Worm (Caenorhabditis elegans): ENCODE measurements around the gene srsx-15.

The srsx-15 gene

DNA sequence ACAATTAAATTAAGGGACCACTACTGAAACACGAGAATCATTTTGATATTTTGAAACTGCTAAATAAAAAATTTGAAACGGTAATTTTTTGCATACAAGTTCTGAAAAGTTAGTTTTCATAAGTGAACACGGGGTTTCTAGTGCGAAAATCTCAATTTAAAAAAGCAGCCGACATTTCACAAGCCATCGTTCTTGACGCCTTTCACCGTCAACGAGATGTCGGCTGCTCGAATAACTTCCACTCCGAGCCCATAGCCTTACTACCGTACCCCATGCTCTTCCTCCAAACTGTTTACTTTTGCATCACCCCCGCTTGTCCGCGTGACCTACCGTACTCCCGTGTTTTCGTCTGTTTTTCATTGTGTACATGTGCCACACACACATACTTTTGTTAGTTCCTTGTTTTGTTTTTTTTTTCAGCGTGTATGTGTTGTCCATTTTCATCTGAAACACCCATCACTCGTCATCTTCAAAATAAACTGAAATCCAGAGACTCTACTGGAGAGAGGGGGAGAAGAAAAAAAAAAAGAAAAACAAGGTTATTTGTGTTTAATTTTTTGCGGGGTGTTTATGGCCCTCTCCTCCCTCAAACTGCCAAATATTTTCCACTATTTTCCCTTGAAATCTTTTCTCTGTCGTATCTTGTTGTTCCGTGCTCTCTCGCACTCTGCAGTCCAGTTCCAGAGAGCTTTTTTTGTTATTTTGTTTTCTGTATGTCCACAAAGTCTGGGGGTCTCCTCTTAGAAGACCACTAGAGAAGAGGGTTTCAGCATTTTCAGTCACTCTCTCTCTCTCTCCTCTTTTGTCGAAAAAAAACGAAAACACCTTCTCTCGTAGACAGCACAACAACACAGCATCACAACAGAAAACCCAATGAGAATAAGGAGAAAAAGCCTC is 35.4 kb downstream of the srsx-15 start:
- TF ChIP-seq eor-1 (tag; optimal IDR thresholded peaks at IDR 0.05) (no peak), aly-2 (tag; optimal IDR thresholded peaks at IDR 0.05) (no peak), unc-39 (tag; optimal IDR thresholded peaks at IDR 0.05) (no peak), nhr-237 (tag; optimal IDR thresholded peaks at IDR 0.05) (no peak), nhr-43 (tag; optimal IDR thresholded peaks at IDR 0.05; ENCODE audit: poor library complexity, severe bottlenecking) (no peak), pha-4 (tag; optimal IDR thresholded peaks at IDR 0.05) (peak; percentile 91), lin-15B (tag; optimal IDR thresholded peaks at IDR 0.05) (no peak)

DNA sequence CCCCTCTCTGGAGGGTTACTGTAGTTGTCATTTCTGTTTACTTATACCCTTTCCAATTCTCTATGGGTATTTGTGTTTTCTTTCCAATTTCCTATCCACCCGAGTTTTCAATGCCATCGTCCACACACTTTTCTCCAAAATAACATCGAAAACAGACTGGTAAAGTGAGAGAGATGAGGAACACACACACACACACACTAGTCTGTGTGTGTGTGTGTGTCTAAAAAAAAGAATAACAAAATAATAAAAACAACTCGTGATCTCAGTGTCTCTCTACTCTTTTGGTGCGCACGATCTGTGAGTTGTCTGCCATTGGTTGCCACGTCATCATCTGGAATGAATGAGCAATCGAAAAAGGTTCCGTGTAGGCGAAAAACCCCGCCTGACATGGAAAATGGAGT is 37.3 kb downstream of the srsx-15 start:
- TF ChIP-seq nhr-76 (tag; optimal IDR thresholded peaks at IDR 0.05) = no peak
- TF ChIP-seq ceh-28 (tag; optimal IDR thresholded peaks at IDR 0.05) = no peak
- TF ChIP-seq pha-4 (tag; optimal IDR thresholded peaks at IDR 0.05) = peak; percentile 66
- TF ChIP-seq lin-15B (tag; optimal IDR thresholded peaks at IDR 0.05) = no peak
- TF ChIP-seq nfya-1 (tag; optimal IDR thresholded peaks at IDR 0.05; ENCODE audit: insufficient read depth) = peak; percentile 3
- no peak for TF ChIP-seq elt-3 (tag; optimal IDR thresholded peaks at IDR 0.05)
- TF ChIP-seq nhr-77 (tag; optimal IDR thresholded peaks at IDR 0.05) = no peak
- no peak for TF ChIP-seq lin-39 (tag; optimal IDR thresholded peaks at IDR 0.05)
- TF ChIP-seq ZK546.5 (tag; optimal IDR thresholded peaks at IDR 0.05) = no peak
- no peak for TF ChIP-seq egl-5 (tag; optimal IDR thresholded peaks at IDR 0.05)
- no peak for TF ChIP-seq jun-1 (tag; optimal IDR thresholded peaks at IDR 0.05)
- TF ChIP-seq mml-1 (tag; optimal IDR thresholded peaks at IDR 0.05) = no peak
- no peak for TF ChIP-seq nhr-11 (tag; optimal IDR thresholded peaks at IDR 0.05)
- no peak for TF ChIP-seq pqm-1 (tag; optimal IDR thresholded peaks at IDR 0.05)
- no peak for TF ChIP-seq egl-27 (tag; optimal IDR thresholded peaks at IDR 0.05)
- no peak for TF ChIP-seq fkh-10 (GFP tag; optimal IDR thresholded peaks at IDR 0.05)

DNA sequence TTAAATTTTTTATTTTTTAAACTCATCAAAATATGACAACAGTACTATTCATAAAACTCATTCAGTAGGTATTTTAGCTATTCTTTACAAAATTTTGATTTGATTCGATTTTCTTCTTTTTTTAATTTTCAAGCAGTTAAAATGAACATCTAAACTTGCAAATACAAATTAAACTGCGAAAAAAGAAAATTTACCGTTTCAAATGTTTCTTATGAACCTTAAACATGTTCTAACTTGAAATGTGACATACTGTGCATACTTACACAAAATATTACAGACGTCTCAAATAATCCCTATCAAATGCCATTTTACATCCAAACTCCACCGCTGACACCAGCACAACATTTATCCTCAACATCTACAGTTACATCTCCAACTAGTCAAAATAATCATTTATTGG is 39.2 kb downstream of the srsx-15 start, which contains the start of gene fkh-7:
TSS of gene fkh-7 (plus strand) at position 301 of the 400 bp plus-strand sequence.
- no peak for TF ChIP-seq mdl-1 (tag; optimal IDR thresholded peaks at IDR 0.05)

DNA sequence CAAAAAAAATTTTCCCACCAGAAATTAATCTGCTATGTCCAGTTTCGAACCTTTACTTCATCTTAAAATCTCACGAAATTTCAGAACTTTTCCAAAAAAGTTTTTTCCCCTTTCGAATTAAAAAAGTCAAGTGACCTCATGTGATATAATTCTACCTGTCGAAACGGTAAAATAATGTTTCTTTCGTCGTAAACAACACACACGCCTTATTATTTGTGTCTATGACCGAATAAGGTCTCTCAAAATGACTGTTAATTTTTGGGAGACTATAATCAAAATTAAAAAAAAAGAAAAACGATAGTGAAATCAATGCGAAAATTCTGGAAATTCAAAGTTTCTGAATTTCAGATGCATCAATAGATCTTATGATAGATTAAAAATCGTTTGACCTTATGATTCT is 40.4 kb downstream of the srsx-15 start:
- TF ChIP-seq fos-1 (tag; optimal IDR thresholded peaks at IDR 0.05) = no peak
- TF ChIP-seq nhr-28 (tag; optimal IDR thresholded peaks at IDR 0.05) = no peak
- TF ChIP-seq nhr-43 (tag; optimal IDR thresholded peaks at IDR 0.05; ENCODE audit: poor library complexity, severe bottlenecking) = no peak

- TF ChIP-seq aly-2 (tag; optimal IDR thresholded peaks at IDR 0.05) = no peak
- TF ChIP-seq nfya-1 (tag; optimal IDR thresholded peaks at IDR 0.05; ENCODE audit: insufficient read depth) = peak; percentile 96
- TF ChIP-seq sea-2 (GFP tag; optimal IDR thresholded peaks at IDR 0.05) = no peak
- TF ChIP-seq fos-1 (tag; optimal IDR thresholded peaks at IDR 0.05) = no peak
- no peak for TF ChIP-seq ztf-11 (tag; optimal IDR thresholded peaks at IDR 0.05)
- TF ChIP-seq skn-1 (tag; optimal IDR thresholded peaks at IDR 0.05) = no peak
Observed at ce11 chrIV:5582760-5583159, 40.9 kb downstream of the srsx-15 start.

DNA sequence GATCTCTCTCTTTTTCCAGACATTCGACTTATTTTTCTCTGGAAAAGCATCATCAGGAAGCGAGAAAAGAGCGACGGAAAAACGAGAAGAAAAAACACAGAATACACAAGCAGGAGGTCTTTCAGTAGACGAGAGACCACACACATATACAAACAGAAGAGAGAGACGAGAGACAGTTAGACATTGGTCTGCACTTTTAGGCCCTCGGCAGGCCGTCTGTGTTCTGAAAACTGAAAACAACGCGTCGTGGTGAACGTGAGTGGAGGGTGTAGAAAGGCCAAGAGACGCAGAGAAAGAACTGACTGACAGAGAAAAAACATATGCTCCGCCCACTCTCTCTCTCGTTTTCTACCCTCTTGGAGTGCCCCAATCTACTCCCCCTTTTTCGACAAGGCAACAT is 41.4 kb downstream of the srsx-15 start:
- no peak for TF ChIP-seq fkh-2 (tag; optimal IDR thresholded peaks at IDR 0.05)
- peak; percentile 13 for TF ChIP-seq lin-15B (tag; optimal IDR thresholded peaks at IDR 0.05)
- peak; percentile 6 for TF ChIP-seq nhr-43 (tag; optimal IDR thresholded peaks at IDR 0.05; ENCODE audit: poor library complexity, severe bottlenecking)
- TF ChIP-seq ama-1 (optimal IDR thresholded peaks at IDR 0.05) = no peak
- TF ChIP-seq nfya-1 (tag; optimal IDR thresholded peaks at IDR 0.05; ENCODE audit: insufficient read depth) = peak; percentile 77
- no peak for TF ChIP-seq unc-62 (GFP tag; optimal IDR thresholded peaks at IDR 0.05)
- TF ChIP-seq hmg-11 (tag; optimal IDR thresholded peaks at IDR 0.05) = peak; percentile 74
- peak; percentile 19 for TF ChIP-seq pha-4 (tag; optimal IDR thresholded peaks at IDR 0.05)
- peak; percentile 35 for TF ChIP-seq lin-39 (tag; optimal IDR thresholded peaks at IDR 0.05)
- no peak for TF ChIP-seq nhr-76 (tag; optimal IDR thresholded peaks at IDR 0.05)
- peak; percentile 3 for TF ChIP-seq elt-1 (tag; optimal IDR thresholded peaks at IDR 0.05)
- no peak for TF ChIP-seq R02D3.7 (tag; optimal IDR thresholded peaks at IDR 0.05)
- TF ChIP-seq nhr-12 (tag; optimal IDR thresholded peaks at IDR 0.05) = no peak
- no peak for TF ChIP-seq unc-39 (tag; optimal IDR thresholded peaks at IDR 0.05)
- TF ChIP-seq elt-2 (tag; optimal IDR thresholded peaks at IDR 0.05) = peak; percentile 43
- peak; percentile 78 for TF ChIP-seq pqm-1 (tag; optimal IDR thresholded peaks at IDR 0.05)
- no peak for TF ChIP-seq tbx-2 (tag; optimal IDR thresholded peaks at IDR 0.05)
- TF ChIP-seq jun-1 (tag; optimal IDR thresholded peaks at IDR 0.05) = peak; percentile 38

Measured in whole organism, L3 larva.